Worm (Caenorhabditis elegans) whole organism, early embryonic: ENCODE measurements around the gene T21E8.6.
A peak's percentile ranks its signal among the peaks of the same experiment; 100 is the strongest.

Experiments
- B0310.2 ChIP-seq: sonication (generic microtip); optimal IDR thresholded peaks from 2 replicates; lab custom pipeline; 2016; ENCODE audit warnings: mild to moderate bottlenecking, missing genetic modification characterization, missing compliant biosample characterization
- F13C5.2 ChIP-seq: sonication (generic microtip); optimal IDR thresholded peaks from 2 replicates; lab custom pipeline; 2017; ENCODE audit warnings: mild to moderate bottlenecking, missing genetic modification characterization, inconsistent platforms, missing compliant biosample characterization
- aly-1 ChIP-seq: sonication (generic microtip); optimal IDR thresholded peaks from 2 replicates; lab custom pipeline; 2016; ENCODE audit warnings: missing genetic modification characterization, missing compliant biosample characterization
- ama-1 ChIP-seq: fragments of 150-350 bp; optimal IDR thresholded peaks from 2 replicates; lab custom pipeline; 2014
- ceh-13 ChIP-seq: fragments of 200-800 bp; sonication (Bioruptor generic); optimal IDR thresholded peaks from 2 replicates; lab custom pipeline; 2018; ENCODE audit warnings: mild to moderate bottlenecking, missing genetic modification characterization, missing compliant biosample characterization
- ceh-36 ChIP-seq: sonication (generic microtip); optimal IDR thresholded peaks from 2 replicates; lab custom pipeline; 2016; ENCODE audit warnings: missing genetic modification characterization, inconsistent platforms, missing compliant biosample characterization
- ets-7 ChIP-seq: sonication (generic microtip); optimal IDR thresholded peaks from 2 replicates; lab custom pipeline; 2016; ENCODE audit warnings: missing genotype, missing genetic modification characterization, missing compliant biosample characterization
- flt-1 ChIP-seq: fragments of 200-800 bp; sonication (Bioruptor generic); IDR thresholded peaks from 2 replicates; pipeline ENCODE4 v1.3.6; 2022; ENCODE audit warnings: missing genetic modification characterization, missing compliant biosample characterization
- hmbx-1 ChIP-seq: sonication (generic microtip); optimal IDR thresholded peaks from 2 replicates; lab custom pipeline; 2016; ENCODE audit warnings: mild to moderate bottlenecking, missing genetic modification characterization, missing compliant biosample characterization
- hmg-4 ChIP-seq: fragments of 200-800 bp; sonication (Bioruptor generic); optimal IDR thresholded peaks from 2 replicates; lab custom pipeline; 2018; ENCODE audit warnings: mild to moderate bottlenecking, missing genetic modification characterization, missing compliant biosample characterization
- hnd-1 ChIP-seq: sonication (generic microtip); optimal IDR thresholded peaks from 2 replicates; lab custom pipeline; 2016; ENCODE audit warnings: missing genetic modification characterization, missing compliant biosample characterization
- pes-1 ChIP-seq: fragments of 200-800 bp; sonication (Bioruptor generic); IDR thresholded peaks from 2 replicates; pipeline ENCODE4 v1.3.6; 2022; ENCODE audit warnings: missing genetic modification reagents, missing genetic modification characterization, missing compliant biosample characterization
- scrt-1 ChIP-seq: fragments of 200-800 bp; sonication (Bioruptor generic); IDR thresholded peaks from 2 replicates; pipeline ENCODE4 v1.3.6; 2022; ENCODE audit warnings: missing genetic modification characterization, missing compliant biosample characterization
- sea-1 ChIP-seq: fragments of 200-800 bp; sonication (Bioruptor generic); conservative IDR thresholded peaks from 2 replicates; pipeline ENCODE4 v1.3.6; 2022; ENCODE audit warnings: missing genetic modification characterization, missing compliant biosample characterization
- tbx-11 ChIP-seq: fragments of 200-800 bp; sonication (Bioruptor generic); IDR thresholded peaks from 2 replicates; pipeline ENCODE4 v1.3.6; 2022; ENCODE audit warnings: missing genetic modification characterization, missing compliant biosample characterization
- tbx-37 ChIP-seq: fragments of 200-800 bp; sonication (Bioruptor generic); conservative IDR thresholded peaks from 2 replicates; pipeline ENCODE4 v1.3.6; 2022; ENCODE audit warnings: missing genetic modification reagents, missing genetic modification characterization, missing compliant biosample characterization
- tra-4 ChIP-seq: sonication (generic microtip); optimal IDR thresholded peaks from 2 replicates; lab custom pipeline; 2017; ENCODE audit warnings: missing genetic modification characterization, missing compliant biosample characterization

Gene T21E8.6

ce11 chrX:10890965-10891364 is 8.9 kb downstream of the T21E8.6 start, which contains the start of gene F47B10.4:
Gene F47B10.4 (plus strand): TSS chrX:10891265.
- TF ChIP-seq flt-1 (no peak), sea-1 (GFP tag; lab: Robert Waterston, UW) (no peak), ama-1 (lab: Kevin White, UChicago) (no peak), tbx-37 (GFP tag; lab: Robert Waterston, UW) (no peak), hmbx-1 (no peak), ets-7 (tag; lab: Kevin White, UChicago) (no peak), aly-1 (tag; lab: Kevin White, UChicago) (no peak), ceh-36 (no peak), hmg-4 (GFP tag; lab: Kevin White, UChicago) (no peak), tra-4 (tag; lab: Kevin White, UChicago) (no peak), scrt-1 (GFP tag; lab: Robert Waterston, UW) (no peak), F13C5.2 (tag; lab: Kevin White, UChicago) (no peak), pes-1 (GFP tag; lab: Robert Waterston, UW) (no peak), ceh-13 (GFP tag; lab: Kevin White, UChicago) (no peak), B0310.2 (no peak)

- TF ChIP-seq tbx-11 (no peak), flt-1 (no peak), scrt-1 (GFP tag; lab: Robert Waterston, UW) (no peak), ceh-36 (no peak), ets-7 (tag; lab: Kevin White, UChicago) (no peak), sea-1 (GFP tag; lab: Robert Waterston, UW) (no peak), tbx-37 (GFP tag; lab: Robert Waterston, UW) (no peak), aly-1 (tag; lab: Kevin White, UChicago) (no peak), pes-1 (GFP tag; lab: Robert Waterston, UW) (no peak)
Observed at ce11 chrX:10891890-10892289, 9.8 kb downstream of the T21E8.6 start, which contains the start of gene F47B10.3. Gene F47B10.3 (plus strand): TSS chrX:10892190.

DNA sequence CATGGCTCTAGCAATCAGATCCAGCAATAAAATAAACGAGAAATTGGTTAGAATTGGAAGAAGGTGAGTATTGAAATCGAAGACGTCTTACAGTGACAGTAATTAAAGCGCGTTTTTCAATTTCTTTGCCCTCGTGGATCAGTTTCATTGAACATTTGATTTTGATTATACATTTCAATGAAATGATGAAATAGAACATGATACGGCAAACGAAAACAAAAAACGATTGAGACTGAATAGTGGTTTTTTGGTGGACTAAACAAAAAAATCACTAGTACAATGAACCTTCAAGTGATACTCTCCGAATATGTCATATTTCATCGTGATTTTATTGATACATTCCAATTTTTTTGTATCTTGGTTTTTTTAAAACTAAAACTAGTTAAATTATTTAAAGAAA is 14.4 kb downstream of the T21E8.6 start, which contains the start of gene haly-1:
Gene haly-1 (minus strand): TSS at position 101 of the 400 bp plus-strand sequence.
- no peak for TF ChIP-seq scrt-1 (GFP tag; lab: Robert Waterston, UW)
- no peak for TF ChIP-seq ets-7 (tag; lab: Kevin White, UChicago)
- TF ChIP-seq aly-1 (tag; lab: Kevin White, UChicago): no peak
- TF ChIP-seq hnd-1 (tag; lab: Kevin White, UChicago): no peak
- no peak for TF ChIP-seq tbx-11
- no peak for TF ChIP-seq ama-1 (lab: Kevin White, UChicago)
- TF ChIP-seq B0310.2: no peak
- no peak for TF ChIP-seq pes-1 (GFP tag; lab: Robert Waterston, UW)
- TF ChIP-seq hmg-4 (GFP tag; lab: Kevin White, UChicago): no peak
- no peak for TF ChIP-seq ceh-36
- TF ChIP-seq tra-4 (tag; lab: Kevin White, UChicago): no peak
- no peak for TF ChIP-seq flt-1
- TF ChIP-seq sea-1 (GFP tag; lab: Robert Waterston, UW): no peak
- no peak for TF ChIP-seq ceh-13 (GFP tag; lab: Kevin White, UChicago)
- TF ChIP-seq hmbx-1: no peak

- TF ChIP-seq sea-1 (GFP tag; lab: Robert Waterston, UW): peak; percentile 77
- TF ChIP-seq pes-1 (GFP tag; lab: Robert Waterston, UW): no peak
- no peak for TF ChIP-seq ceh-13 (GFP tag; lab: Kevin White, UChicago)
- TF ChIP-seq hnd-1 (tag; lab: Kevin White, UChicago): no peak
- no peak for TF ChIP-seq tra-4 (tag; lab: Kevin White, UChicago)
- no peak for TF ChIP-seq scrt-1 (GFP tag; lab: Robert Waterston, UW)
- no peak for TF ChIP-seq tbx-11
- no peak for TF ChIP-seq hmg-4 (GFP tag; lab: Kevin White, UChicago)
- TF ChIP-seq aly-1 (tag; lab: Kevin White, UChicago): no peak
- peak; percentile 39 for TF ChIP-seq ceh-36
- TF ChIP-seq flt-1: 0 out of 2 replicates have a peak, but pooled peaks have one; percentile 46
- no peak for TF ChIP-seq tbx-37 (GFP tag; lab: Robert Waterston, UW)
- TF ChIP-seq ets-7 (tag; lab: Kevin White, UChicago): no peak
- TF ChIP-seq ama-1 (lab: Kevin White, UChicago): no peak
- TF ChIP-seq F13C5.2 (tag; lab: Kevin White, UChicago): peak; percentile 43
- no peak for TF ChIP-seq hmbx-1
- no peak for TF ChIP-seq B0310.2
Observed at ce11 chrX:10900079-10900724, 18.1 kb downstream of the T21E8.6 start, which contains the start of gene suca-1. Gene suca-1 (minus strand): TSS chrX:10900114.

- TF ChIP-seq F13C5.2 (tag; lab: Kevin White, UChicago): peak; percentile 16
- TF ChIP-seq B0310.2: no peak
- peak; percentile 85 for TF ChIP-seq hmg-4 (GFP tag; lab: Kevin White, UChicago)
- TF ChIP-seq tbx-11: no peak
- no peak for TF ChIP-seq tra-4 (tag; lab: Kevin White, UChicago)
Observed at ce11 chrX:10900952-10901351, 18.9 kb downstream of the T21E8.6 start.

ce11 chrX:10901766-10902165 is 19.7 kb downstream of the T21E8.6 start:
- TF ChIP-seq ceh-13 (GFP tag; lab: Kevin White, UChicago) (no peak), hnd-1 (tag; lab: Kevin White, UChicago) (no peak), B0310.2 (no peak)

DNA sequence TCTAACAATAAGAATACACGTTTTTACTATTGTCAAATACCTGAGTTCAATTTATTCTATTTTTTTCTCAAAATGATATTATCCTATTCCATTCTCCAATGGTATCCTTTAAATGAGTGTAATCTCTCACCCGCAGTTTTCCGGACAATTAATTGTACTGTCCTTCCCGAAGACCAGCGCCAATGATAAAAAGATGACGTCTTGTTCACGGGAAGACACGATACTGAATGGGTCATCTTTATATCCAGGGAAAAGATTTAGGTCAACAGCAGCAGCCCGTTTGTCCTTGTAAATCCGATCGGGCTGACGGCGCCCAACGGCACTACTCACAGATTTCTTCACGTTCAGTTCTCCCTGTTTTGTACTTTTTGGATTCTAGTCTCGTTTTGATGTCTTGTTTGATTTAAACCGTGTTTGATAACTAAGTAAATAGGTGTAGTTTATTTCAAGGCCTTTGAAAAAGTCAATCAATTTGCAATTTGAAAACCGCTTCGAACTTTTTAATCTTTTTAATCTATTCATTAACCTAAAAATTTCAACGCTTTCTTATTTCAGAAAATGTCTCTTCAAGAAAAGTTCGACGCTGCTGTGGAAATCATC is 20.7 kb downstream of the T21E8.6 start, which contains the start of gene acbp-3:
Gene acbp-3 (plus strand): TSS at position 550 of the 600 bp plus-strand sequence.
- TF ChIP-seq tbx-11 (no peak), tra-4 (tag; lab: Kevin White, UChicago) (no peak), hmg-4 (GFP tag; lab: Kevin White, UChicago) (no peak), pes-1 (GFP tag; lab: Robert Waterston, UW) (no peak), hnd-1 (tag; lab: Kevin White, UChicago) (no peak), tbx-37 (GFP tag; lab: Robert Waterston, UW) (no peak), F13C5.2 (tag; lab: Kevin White, UChicago) (no peak), ceh-36 (no peak), scrt-1 (GFP tag; lab: Robert Waterston, UW) (no peak), flt-1 (no peak)
